Fruit fly (Drosophila melanogaster): ENCODE results near the gene Fas2.
A peak's percentile ranks its signal among the peaks of the same experiment; 100 is the strongest.

dm6 chrX:4150989-4151388 is 54.9 kb downstream of the Fas2 start:
- TF ChIP-seq Smox (GFP tag; optimal IDR thresholded peaks at IDR 0.05): peak; percentile 27
- TF ChIP-seq achi (GFP tag; optimal IDR thresholded peaks at IDR 0.05): peak; percentile 2
- TF ChIP-seq cyc (GFP tag; optimal IDR thresholded peaks at IDR 0.05): peak; percentile 23
- TF ChIP-seq ss (GFP tag; optimal IDR thresholded peaks at IDR 0.05): no peak
- TF ChIP-seq Met (GFP tag; optimal IDR thresholded peaks at IDR 0.05): peak; percentile 12
- peak; percentile 25 for TF ChIP-seq topi (GFP tag; optimal IDR thresholded peaks at IDR 0.05)
- TF ChIP-seq net (GFP tag; optimal IDR thresholded peaks at IDR 0.05): no peak
- TF ChIP-seq vri (GFP tag; optimal IDR thresholded peaks at IDR 0.05): no peak
